Fruit fly (Drosophila melanogaster) S2 (cell line): ENCODE data around the gene Sec13.

Source experiments
- CG8478 ChIP-seq: fragments of >200 bp; optimal IDR thresholded peaks from 2 replicates; lab custom pipeline; 2018
- CTCF ChIP-seq, 2 experiments: fragments of >200 bp; optimal IDR thresholded peaks; 2 replicates each; lab custom pipeline; 2018

DNA sequence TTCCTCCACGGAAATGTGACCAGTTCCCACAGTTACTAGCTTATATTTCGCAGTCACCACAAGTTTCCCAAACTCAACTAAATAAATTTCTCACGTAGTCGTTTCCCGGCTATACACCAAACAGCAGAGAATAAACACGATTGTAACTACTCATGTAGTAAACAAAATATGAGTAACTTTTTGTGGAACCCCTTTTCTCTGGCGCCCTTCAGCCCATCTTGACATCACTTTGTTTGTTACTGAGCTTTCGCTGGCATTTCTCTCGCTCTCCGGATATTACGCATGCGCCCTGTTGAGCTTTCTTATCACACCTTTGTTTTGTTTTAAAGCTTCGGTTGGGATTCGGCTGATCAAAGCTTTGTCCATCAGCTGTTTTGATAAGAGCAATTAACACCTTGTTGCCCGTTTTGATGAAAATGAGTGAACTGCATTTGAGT lies 30.0 kb downstream of the Sec13 start:
- TF ChIP-seq CG8478 (no peak), CTCF (optimal IDR thresholded peaks at IDR 0.05; lab: Kevin White, UChicago) (no peak)
